Fruit fly (Drosophila melanogaster): ENCODE data around the gene tll.
A peak's percentile ranks its signal among the peaks of the same experiment; 100 is the strongest.

Gene tll

dm6 chr3R:30860561-30860928, 8.4 kb downstream of the tll start (continued):
- TF ChIP-seq CG18476 (GFP tag; optimal IDR thresholded peaks at IDR 0.05) = no peak
- peak; percentile 29 for TF ChIP-seq oc (tag; optimal IDR thresholded peaks at IDR 0.05)

dm6 chr3R:30862471-30862870, 10.4 kb downstream of the tll start:
- peak; percentile 3 for TF ChIP-seq Dek (tag; optimal IDR thresholded peaks at IDR 0.05)
- no peak for TF ChIP-seq CG1832 (GFP tag; optimal IDR thresholded peaks at IDR 0.05)
- TF ChIP-seq Aef1 (GFP tag; IDR thresholded peaks at IDR 0.05) = 0 out of 3 replicates have a peak, but pooled peaks have one; percentile 10
- TF ChIP-seq CG32532 (GFP tag; IDR thresholded peaks at IDR 0.05) = 0 out of 2 replicates have a peak, but pooled peaks have one; percentile 34
- peak; percentile 22 for TF ChIP-seq CG2120 (GFP tag; optimal IDR thresholded peaks at IDR 0.05)
- TF ChIP-seq CG13296 (GFP tag; optimal IDR thresholded peaks at IDR 0.05) = no peak
- no peak for TF ChIP-seq usp (GFP tag; optimal IDR thresholded peaks at IDR 0.05)
- no peak for TF ChIP-seq HLH3B (GFP tag; IDR thresholded peaks at IDR 0.05)
- no peak for TF ChIP-seq CG18262 (tag; optimal IDR thresholded peaks at IDR 0.05)
- TF ChIP-seq Med (GFP tag) = peak; percentile 35
- no peak for TF ChIP-seq Fer1 (GFP tag; optimal IDR thresholded peaks at IDR 0.05)
- peak; percentile 56; the same call in 2 of the 3 replicates for TF ChIP-seq row (GFP tag; IDR thresholded peaks at IDR 0.05)
- TF ChIP-seq CG7839 (tag; optimal IDR thresholded peaks at IDR 0.05) = peak; percentile 37
- TF ChIP-seq CG12769 (tag; optimal IDR thresholded peaks at IDR 0.05) = peak; percentile 2
- peak; percentile 12 for TF ChIP-seq Xbp1 (GFP tag; optimal IDR thresholded peaks at IDR 0.05)
- no peak for TF ChIP-seq ash1 (GFP tag; optimal IDR thresholded peaks at IDR 0.05)
- no peak for TF ChIP-seq CG8281 (tag; optimal IDR thresholded peaks at IDR 0.05)
- peak; percentile 9; the same call in 1 of the 2 replicates for TF ChIP-seq CG14441 (GFP tag; IDR thresholded peaks at IDR 0.05)
- TF ChIP-seq dmrt11E (tag; optimal IDR thresholded peaks at IDR 0.05) = peak; percentile 46
- TF ChIP-seq CG2678 (tag; optimal IDR thresholded peaks at IDR 0.05) = peak; percentile 25
- TF ChIP-seq grau (tag; optimal IDR thresholded peaks at IDR 0.05) = peak; percentile 28
- no peak for TF ChIP-seq Lim3 (GFP tag; IDR thresholded peaks at IDR 0.05)
- TF ChIP-seq CG14014 (GFP tag; IDR thresholded peaks at IDR 0.05) = peak; percentile 30; the same call in 1 of the 2 replicates
- TF ChIP-seq sc (optimal IDR thresholded peaks at IDR 0.05) = no peak
- no peak for TF ChIP-seq sc (GFP tag; optimal IDR thresholded peaks at IDR 0.05)
- TF ChIP-seq lilli (GFP tag; optimal IDR thresholded peaks at IDR 0.05) = no peak
- 0 out of 2 replicates have a peak, but pooled peaks have one; percentile 11 for TF ChIP-seq CG9215 (GFP tag; IDR thresholded peaks at IDR 0.05)
- TF ChIP-seq CoRest (tag; optimal IDR thresholded peaks at IDR 0.05) = peak; percentile 23
- TF ChIP-seq chif (GFP tag; optimal IDR thresholded peaks at IDR 0.05) = no peak
- 0 out of 2 replicates have a peak, but pooled peaks have one; percentile 33 for TF ChIP-seq chm (GFP tag; IDR thresholded peaks at IDR 0.05)
- peak; percentile 15; the same call in 1 of the 2 replicates for TF ChIP-seq CG10366 (GFP tag; IDR thresholded peaks at IDR 0.05)
- peak; percentile 36; the same call in 1 of the 3 replicates for TF ChIP-seq tgo (GFP tag; IDR thresholded peaks at IDR 0.05)
- 0 out of 2 replicates have a peak, but pooled peaks have one; percentile 23 for TF ChIP-seq Ptx1 (GFP tag; IDR thresholded peaks at IDR 0.05)
- TF ChIP-seq CG15269 (tag; optimal IDR thresholded peaks at IDR 0.05) = peak; percentile 44
- 0 out of 3 replicates have a peak, but pooled peaks have one; percentile 20 for TF ChIP-seq CG11456 (GFP tag; IDR thresholded peaks at IDR 0.05)
- TF ChIP-seq CG10543 (GFP tag; optimal IDR thresholded peaks at IDR 0.05) = no peak
- TF ChIP-seq CG1603 (tag; optimal IDR thresholded peaks at IDR 0.05) = peak; percentile 6
- peak; percentile 9 for TF ChIP-seq CG2712 (tag; optimal IDR thresholded peaks at IDR 0.05)
- TF ChIP-seq NFAT (GFP tag; IDR thresholded peaks at IDR 0.05) = no peak
- peak; percentile 16 for TF ChIP-seq lab (GFP tag; optimal IDR thresholded peaks at IDR 0.05)
- TF ChIP-seq ab (GFP tag; optimal IDR thresholded peaks at IDR 0.05) = no peak
- peak; percentile 24 for TF ChIP-seq Sox102F (GFP tag; optimal IDR thresholded peaks at IDR 0.05)
- TF ChIP-seq CG11504 (tag; optimal IDR thresholded peaks at IDR 0.05) = peak; percentile 20
- no peak for TF ChIP-seq bbx (GFP tag; IDR thresholded peaks at IDR 0.05; ENCODE audit: partially characterized antibody)
- TF ChIP-seq CG12391 (tag; optimal IDR thresholded peaks at IDR 0.05) = peak; percentile 34
- peak; percentile 35; the same call in 1 of the 2 replicates for TF ChIP-seq sob (GFP tag; IDR thresholded peaks at IDR 0.05)
- peak; percentile 23 for TF ChIP-seq Vsx1 (GFP tag; optimal IDR thresholded peaks at IDR 0.05)
